Worm (Caenorhabditis elegans): ENCODE data around the gene ugt-66.

DNA sequence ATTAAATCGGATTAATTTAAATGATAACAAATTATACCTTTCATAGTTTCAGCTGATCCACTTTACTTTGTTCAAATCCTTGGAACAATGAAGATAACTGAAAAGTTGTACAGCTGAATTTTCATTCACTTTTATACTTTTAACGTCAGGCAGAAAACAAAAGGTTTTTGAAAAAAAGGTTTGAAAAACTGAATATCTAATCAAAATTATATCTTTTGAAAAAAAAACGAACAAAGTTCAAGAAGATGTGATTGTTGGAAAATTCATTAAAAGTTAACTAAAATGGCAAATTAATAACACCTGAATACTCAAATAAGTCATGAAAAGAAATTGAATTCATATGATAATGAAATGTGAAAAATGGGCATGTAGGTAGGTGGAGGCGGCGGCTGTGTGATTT lies 42.3 kb upstream of the ugt-66 start, which contains the start of gene T12A2.21:
- no peak for TF ChIP-seq snpc-4 (tag; optimal IDR thresholded peaks at IDR 0.05)
- TF ChIP-seq ceh-16 (tag; optimal IDR thresholded peaks at IDR 0.05) = no peak
- TF ChIP-seq lin-11 (tag; optimal IDR thresholded peaks at IDR 0.05) = no peak
- no peak for TF ChIP-seq R02D3.7 (tag; optimal IDR thresholded peaks at IDR 0.05)
- TF ChIP-seq ztf-4 (tag; optimal IDR thresholded peaks at IDR 0.05) = no peak
- TF ChIP-seq lin-13 (GFP tag; optimal IDR thresholded peaks at IDR 0.05) = no peak
- TF ChIP-seq zag-1 (tag; optimal IDR thresholded peaks at IDR 0.05) = no peak
- TF ChIP-seq ama-1 (optimal IDR thresholded peaks at IDR 0.05) = no peak
- TF ChIP-seq ZK546.5 (tag; optimal IDR thresholded peaks at IDR 0.05) = no peak
- TF ChIP-seq elt-3 (tag; optimal IDR thresholded peaks at IDR 0.05) = no peak
- no peak for TF ChIP-seq unc-62 (GFP tag; optimal IDR thresholded peaks at IDR 0.05)
- TF ChIP-seq aly-2 (tag; optimal IDR thresholded peaks at IDR 0.05) = no peak
- TF ChIP-seq gmeb-1 (tag; optimal IDR thresholded peaks at IDR 0.05) = no peak

Data from whole organism, L2 larva.